Worm (Caenorhabditis elegans) whole organism, young adult: Measurements from ENCODE around the gene vglu-2.

Source experiments
- B0019.2 ChIP-seq: fragments of 200-800 bp; sonication (Bioruptor generic); conservative IDR thresholded peaks from 2 replicates; pipeline ENCODE4 v1.3.6; 2022; ENCODE audit warnings: missing genetic modification reagents, missing genetic modification characterization, missing compliant biosample characterization
- B0261.1 ChIP-seq: sonication (generic microtip); optimal IDR thresholded peaks from 2 replicates; lab custom pipeline; 2016; ENCODE audit warnings: mild to moderate bottlenecking, missing genetic modification characterization, moderate library complexity, missing compliant biosample characterization
- B0336.3 ChIP-seq: fragments of 200-800 bp; sonication (Bioruptor generic); IDR thresholded peaks from 2 replicates; pipeline ENCODE4 v1.3.6; 2022; ENCODE audit warnings: missing genetic modification characterization, missing compliant biosample characterization
- C06A6.2 ChIP-seq: fragments of 200-800 bp; sonication (Bioruptor generic); conservative IDR thresholded peaks from 2 replicates; pipeline ENCODE4 v1.3.6; 2022; ENCODE audit warnings: missing genetic modification characterization, missing compliant biosample characterization
- C17E4.6 ChIP-seq: fragments of 200-800 bp; sonication (Bioruptor generic); IDR thresholded peaks from 2 replicates; pipeline ENCODE4 v1.3.6; 2022; ENCODE audit warnings: missing genetic modification reagents, missing genetic modification characterization, missing compliant biosample characterization
- F37B4.10 ChIP-seq: fragments of 200-800 bp; sonication (Bioruptor generic); IDR thresholded peaks from 2 replicates; pipeline ENCODE4 v1.3.6; 2022; ENCODE audit warnings: missing genetic modification characterization, missing compliant biosample characterization
- F49E8.2 ChIP-seq: sonication (generic microtip); optimal IDR thresholded peaks from 3 replicates; lab custom pipeline; 2017; ENCODE audit warnings: missing genetic modification characterization, mild to moderate bottlenecking, missing compliant biosample characterization, antibody characterized with exemption, moderate library complexity; ENCODE audit not compliant: insufficient read depth
- F55B11.4 ChIP-seq: sonication (generic microtip); optimal IDR thresholded peaks from 2 replicates; lab custom pipeline; 2016; ENCODE audit warnings: missing compliant biosample characterization, missing genetic modification characterization, borderline replicate concordance; ENCODE audit not compliant: insufficient read depth
- F57A8.1 ChIP-seq: fragments of 200-800 bp; sonication (Bioruptor generic); optimal IDR thresholded peaks from 2 replicates; lab custom pipeline; 2018; ENCODE audit warnings: mild to moderate bottlenecking, missing genetic modification characterization, moderate library complexity, missing compliant biosample characterization
- Y53F4B.3 ChIP-seq: fragments of 200-800 bp; sonication (Bioruptor generic); IDR thresholded peaks from 2 replicates; pipeline ENCODE4 v1.3.6; 2022; ENCODE audit warnings: missing genetic modification reagents, missing genetic modification characterization, missing compliant biosample characterization
- Y53G8AR.9 ChIP-seq: fragments of 200-800 bp; sonication (Bioruptor generic); conservative IDR thresholded peaks from 2 replicates; pipeline ENCODE4 v1.3.6; 2022; ENCODE audit warnings: missing genetic modification reagents, missing genetic modification characterization, missing compliant biosample characterization
- Y56A3A.18 ChIP-seq: fragments of 200-800 bp; sonication (Bioruptor generic); IDR thresholded peaks from 2 replicates; pipeline ENCODE4 v1.3.6; 2022; ENCODE audit warnings: missing genetic modification reagents, missing genetic modification characterization, missing compliant biosample characterization
- Y67H2A.10 ChIP-seq: fragments of 200-800 bp; sonication (Bioruptor generic); conservative IDR thresholded peaks from 2 replicates; pipeline ENCODE4 v1.3.6; 2022; ENCODE audit warnings: missing genetic modification reagents, missing genetic modification characterization, missing compliant biosample characterization
- Y79H2A.3 ChIP-seq: fragments of 200-800 bp; sonication (Bioruptor generic); conservative IDR thresholded peaks from 2 replicates; pipeline ENCODE4 v1.3.6; 2022; ENCODE audit warnings: missing genetic modification reagents, missing genetic modification characterization, missing compliant biosample characterization
- Y95B8A.8 ChIP-seq: fragments of 200-800 bp; sonication (Bioruptor generic); IDR thresholded peaks from 2 replicates; pipeline ENCODE4 v1.3.6; 2022; ENCODE audit warnings: missing genetic modification reagents, missing genetic modification characterization, missing compliant biosample characterization
- ama-1 ChIP-seq, 3 experiments: fragments of 150-350 bp in 1 of 3; sonication (generic microtip) in 2 of 3; optimal IDR thresholded peaks; 2 replicates each; lab custom pipeline; 2014 to 2018; ENCODE audit warnings: missing biosample characterization in 2 of 3, missing genetic modification characterization in 2 of 3, missing genetic modification reagents in 2 of 3
- atf-7 ChIP-seq: sonication (generic microtip); optimal IDR thresholded peaks from 2 replicates; lab custom pipeline; 2017; ENCODE audit warnings: mild to moderate bottlenecking, missing genetic modification characterization, missing compliant biosample characterization
- cebp-1 ChIP-seq, 2 experiments: fragments of 200-800 bp in 1 of 2; sonication (Bioruptor generic) in 1 of 2; sonication (generic microtip) in 1 of 2; IDR thresholded peaks in 1 of 2; optimal IDR thresholded peaks in 1 of 2; 2 replicates each; pipeline versions ENCODE4 v1.3.6 to Lab custom; 2017 to 2022; ENCODE audit warnings: missing compliant biosample characterization in 2 of 2, missing genetic modification characterization in 2 of 2, mild to moderate bottlenecking in 1 of 2, missing genetic modification reagents in 1 of 2, moderate library complexity in 1 of 2
- cebp-2 ChIP-seq: fragments of 200-800 bp; sonication (Bioruptor generic); IDR thresholded peaks from 2 replicates; pipeline ENCODE4 v1.3.6; 2022; ENCODE audit warnings: missing genetic modification characterization, missing compliant biosample characterization
- ceh-100 ChIP-seq: fragments of 200-800 bp; sonication (Bioruptor generic); IDR thresholded peaks from 2 replicates; pipeline ENCODE4 v1.3.6; 2022; ENCODE audit warnings: missing genetic modification reagents, missing genetic modification characterization, missing compliant biosample characterization
- ceh-58 ChIP-seq: fragments of 200-800 bp; sonication (Bioruptor generic); IDR thresholded peaks from 2 replicates; pipeline ENCODE4 v1.3.6; 2022; ENCODE audit warnings: missing genetic modification characterization, missing compliant biosample characterization
- chd-7 ChIP-seq: sonication (generic microtip); optimal IDR thresholded peaks from 2 replicates; lab custom pipeline; 2016; ENCODE audit warnings: mild to moderate bottlenecking, missing genetic modification characterization, moderate library complexity, missing compliant biosample characterization
- die-1 ChIP-seq: sonication (generic microtip); optimal IDR thresholded peaks from 2 replicates; lab custom pipeline; 2016; ENCODE audit warnings: missing genotype, mild to moderate bottlenecking, missing genetic modification characterization, missing compliant biosample characterization
- egl-18 ChIP-seq: fragments of 200-800 bp; sonication (Bioruptor generic); IDR thresholded peaks from 2 replicates; pipeline ENCODE4 v1.3.6; 2022; ENCODE audit warnings: missing genetic modification reagents, missing genetic modification characterization, missing compliant biosample characterization
- egrh-3 ChIP-seq: fragments of 200-800 bp; sonication (Bioruptor generic); IDR thresholded peaks from 2 replicates; pipeline ENCODE4 v1.3.6; 2022; ENCODE audit warnings: missing genetic modification reagents, missing genetic modification characterization, missing compliant biosample characterization
- him-1 ChIP-seq: sonication (generic microtip); optimal IDR thresholded peaks from 2 replicates; lab custom pipeline; 2016; ENCODE audit warnings: missing genotype, missing genetic modification reagents, missing genetic modification characterization, missing compliant biosample characterization
- hlh-26 ChIP-seq: fragments of 200-800 bp; sonication (Bioruptor generic); conservative IDR thresholded peaks from 2 replicates; pipeline ENCODE4 v1.3.6; 2022; ENCODE audit warnings: missing genetic modification reagents, missing genetic modification characterization, missing compliant biosample characterization
- hmg-1.2 ChIP-seq: fragments of 200-800 bp; sonication (Bioruptor generic); IDR thresholded peaks from 2 replicates; pipeline ENCODE4 v1.3.6; 2022; ENCODE audit warnings: missing genetic modification reagents, missing genetic modification characterization, missing compliant biosample characterization
- let-526 ChIP-seq: fragments of 200-800 bp; sonication (Bioruptor generic); IDR thresholded peaks from 2 replicates; pipeline ENCODE4 v1.3.6; 2022; ENCODE audit warnings: missing genetic modification reagents, missing genetic modification characterization, missing compliant biosample characterization
- lin-40 ChIP-seq: sonication (generic microtip); optimal IDR thresholded peaks from 2 replicates; lab custom pipeline; 2016; ENCODE audit warnings: missing genetic modification characterization, mild to moderate bottlenecking, missing compliant biosample characterization, missing genotype, missing genetic modification reagents
- lir-1 ChIP-seq: fragments of 200-800 bp; sonication (Bioruptor generic); conservative IDR thresholded peaks from 2 replicates; pipeline ENCODE4 v1.3.6; 2022; ENCODE audit warnings: missing genetic modification reagents, missing genetic modification characterization, missing compliant biosample characterization
- madf-10 ChIP-seq: sonication (generic microtip); optimal IDR thresholded peaks from 2 replicates; lab custom pipeline; 2016; ENCODE audit warnings: mild to moderate bottlenecking, missing genetic modification characterization, missing compliant biosample characterization
- nfyb-1 ChIP-seq: fragments of 200-800 bp; sonication (Bioruptor generic); IDR thresholded peaks from 2 replicates; pipeline ENCODE4 v1.3.6; 2022; ENCODE audit warnings: missing genetic modification reagents, missing genetic modification characterization, missing compliant biosample characterization
- nhr-120 ChIP-seq: fragments of 200-800 bp; sonication (Bioruptor generic); IDR thresholded peaks from 2 replicates; pipeline ENCODE4 v1.3.6; 2022; ENCODE audit warnings: missing genetic modification characterization, missing compliant biosample characterization
- pha-4 ChIP-seq: fragments of 150-350 bp; sonication (generic microtip); optimal IDR thresholded peaks from 2 replicates; lab custom pipeline; 2014; ENCODE audit warnings: missing biosample characterization, missing genetic modification reagents, missing genetic modification characterization
- rcor-1 ChIP-seq: fragments of 200-800 bp; sonication (Bioruptor generic); IDR thresholded peaks from 2 replicates; pipeline ENCODE4 v1.3.6; 2022; ENCODE audit warnings: missing genetic modification reagents, missing genetic modification characterization, missing compliant biosample characterization
- rec-8 ChIP-seq, 2 experiments: sonication (generic microtip); optimal IDR thresholded peaks; 2 replicates each; lab custom pipeline; 2016; ENCODE audit warnings: mild to moderate bottlenecking in 2 of 2, missing genetic modification characterization in 2 of 2, missing genetic modification reagents in 2 of 2, missing genotype in 2 of 2, missing biosample characterization in 1 of 2, missing compliant biosample characterization in 1 of 2, moderate library complexity in 1 of 2
- rpc-1 ChIP-seq, 2 experiments: fragments of 150-350 bp in 1 of 2; sonication (generic microtip) in 1 of 2; optimal IDR thresholded peaks; 2 replicates each; lab custom pipeline; 2014 to 2018; ENCODE audit warnings: missing biosample characterization in 1 of 2, missing genetic modification characterization in 1 of 2, missing genetic modification reagents in 1 of 2, missing genotype in 1 of 2
- sea-2 ChIP-seq: fragments of 200-800 bp; sonication (Bioruptor generic); IDR thresholded peaks from 2 replicates; pipeline ENCODE4 v1.3.6; 2022; ENCODE audit warnings: missing genetic modification characterization, missing compliant biosample characterization
- somi-1 ChIP-seq: fragments of 200-800 bp; sonication (Bioruptor generic); optimal IDR thresholded peaks from 2 replicates; lab custom pipeline; 2018; ENCODE audit warnings: mild to moderate bottlenecking, missing genetic modification characterization, missing compliant biosample characterization
- sptf-2 ChIP-seq: fragments of 200-800 bp; sonication (Bioruptor generic); optimal IDR thresholded peaks from 2 replicates; lab custom pipeline; 2018; ENCODE audit warnings: mild to moderate bottlenecking, missing genetic modification characterization, missing compliant biosample characterization
- tbp1 ChIP-seq: fragments of 200-800 bp; sonication (Bioruptor generic); optimal IDR thresholded peaks from 2 replicates; lab custom pipeline; 2018; ENCODE audit warnings: mild to moderate bottlenecking, missing genetic modification characterization, missing compliant biosample characterization
- zim-3 ChIP-seq: sonication (generic microtip); optimal IDR thresholded peaks from 2 replicates; lab custom pipeline; 2017; ENCODE audit warnings: mild to moderate bottlenecking, missing genetic modification characterization, moderate library complexity, missing compliant biosample characterization
- ztf-26 ChIP-seq: sonication (generic microtip); optimal IDR thresholded peaks from 2 replicates; lab custom pipeline; 2017; ENCODE audit warnings: missing genetic modification characterization, missing compliant biosample characterization
- ztf-28 ChIP-seq: fragments of 200-800 bp; sonication (Bioruptor generic); IDR thresholded peaks from 2 replicates; pipeline ENCODE4 v1.3.6; 2022; ENCODE audit warnings: missing genetic modification reagents, missing genetic modification characterization, missing compliant biosample characterization
- ztf-6 ChIP-seq: fragments of 200-800 bp; sonication (Bioruptor generic); IDR thresholded peaks from 2 replicates; pipeline ENCODE4 v1.3.6; 2022; ENCODE audit warnings: missing genetic modification reagents, missing genetic modification characterization, missing compliant biosample characterization

The vglu-2 gene

ce11 chrIII:10333961-10334542, 39.1 kb downstream of the vglu-2 start, which contains the start of the genes jmjd-4 and mev-1 (continued):
- peak; percentile 67 for TF ChIP-seq hmg-1.2 (GFP tag; lab: Robert Waterston, UW)
- TF ChIP-seq Y79H2A.3 (GFP tag; lab: Robert Waterston, UW), result no peak
- peak; percentile 64; the same call in 1 of the 2 replicates for TF ChIP-seq C17E4.6 (GFP tag; lab: Robert Waterston, UW)
- no peak for TF ChIP-seq B0261.1 (tag; lab: Kevin White, UChicago)
- peak; percentile 85 for TF ChIP-seq ztf-26 (tag; lab: Kevin White, UChicago)
- TF ChIP-seq nfyb-1 (GFP tag; lab: Robert Waterston, UW), result peak; percentile 84
- TF ChIP-seq Y67H2A.10 (GFP tag; lab: Robert Waterston, UW), result no peak
- no peak for TF ChIP-seq ama-1 (optimal IDR thresholded peaks at IDR 0.05; lab: Kevin White, UChicago)
- no peak for TF ChIP-seq ama-1 (GFP tag; optimal IDR thresholded peaks at IDR 0.05; lab: Kevin White, UChicago)
- TF ChIP-seq chd-7 (tag; lab: Kevin White, UChicago), result peak; percentile 0
- no peak for TF ChIP-seq rec-8 (tag; optimal IDR thresholded peaks at IDR 0.05; lab: Kevin White, UChicago)
- TF ChIP-seq rpc-1 (optimal IDR thresholded peaks at IDR 0.05; lab: Kevin White, UChicago), result no peak
- TF ChIP-seq rpc-1 (tag; optimal IDR thresholded peaks at IDR 0.05; lab: Kevin White, UChicago), result no peak
- TF ChIP-seq F55B11.4 (tag; lab: Kevin White, UChicago), result no peak
- TF ChIP-seq egrh-3 (GFP tag; lab: Robert Waterston, UW), result no peak
- peak; percentile 66 for TF ChIP-seq tbp1 (GFP tag; lab: Kevin White, UChicago)
- TF ChIP-seq Y95B8A.8 (GFP tag; lab: Robert Waterston, UW), result no peak
- no peak for TF ChIP-seq let-526 (GFP tag; lab: Robert Waterston, UW)
- TF ChIP-seq Y53G8AR.9 (GFP tag; lab: Robert Waterston, UW), result peak; percentile 91
- no peak for TF ChIP-seq hlh-26 (GFP tag; lab: Robert Waterston, UW)
- TF ChIP-seq die-1, result no peak
- no peak for TF ChIP-seq sea-2 (GFP tag; lab: Robert Waterston, UW)
- TF ChIP-seq F37B4.10, result 0 out of 2 replicates have a peak, but pooled peaks have one; percentile 8
- no peak for TF ChIP-seq Y53F4B.3 (GFP tag; lab: Robert Waterston, UW)
- no peak for TF ChIP-seq egl-18 (GFP tag; lab: Robert Waterston, UW)
- peak; percentile 81 for TF ChIP-seq rcor-1 (GFP tag; lab: Robert Waterston, UW)
- TF ChIP-seq cebp-2, result no peak
- TF ChIP-seq lir-1 (GFP tag; lab: Robert Waterston, UW), result peak; percentile 63; the same call in 1 of the 2 replicates
- no peak for TF ChIP-seq F57A8.1
- TF ChIP-seq zim-3 (tag; lab: Kevin White, UChicago), result no peak
- TF ChIP-seq madf-10 (tag; lab: Kevin White, UChicago), result peak; percentile 3
- peak; percentile 78 for TF ChIP-seq ceh-100 (GFP tag; lab: Robert Waterston, UW)
- no peak for TF ChIP-seq ztf-6 (GFP tag; lab: Robert Waterston, UW)
- no peak for TF ChIP-seq nhr-120 (GFP tag; lab: Robert Waterston, UW)
- TF ChIP-seq pha-4, result peak; percentile 66
- 0 out of 2 replicates have a peak, but pooled peaks have one; percentile 32 for TF ChIP-seq cebp-1 (GFP tag; IDR thresholded peaks at IDR 0.05; lab: Robert Waterston, UW)
- peak; percentile 89 for TF ChIP-seq cebp-1 (tag; optimal IDR thresholded peaks at IDR 0.05; lab: Kevin White, UChicago)
- TF ChIP-seq somi-1 (GFP tag; lab: Kevin White, UChicago), result no peak
- peak; percentile 89 for TF ChIP-seq lin-40
- TF ChIP-seq B0336.3, result peak; percentile 94
- TF ChIP-seq C06A6.2 (GFP tag; lab: Robert Waterston, UW), result peak; percentile 70
- peak; percentile 58; the same call in 1 of the 2 replicates for TF ChIP-seq Y56A3A.18 (GFP tag; lab: Robert Waterston, UW)
- no peak for TF ChIP-seq ztf-28 (GFP tag; lab: Robert Waterston, UW)
- TF ChIP-seq him-1 (tag; lab: Kevin White, UChicago), result no peak
- TF ChIP-seq ceh-58, result no peak
- TF ChIP-seq F49E8.2 (tag; lab: Kevin White, UChicago), result no peak
- no peak for TF ChIP-seq sptf-2 (GFP tag; lab: Kevin White, UChicago)
- TF ChIP-seq atf-7 (tag; lab: Kevin White, UChicago), result peak; percentile 61
- no peak for TF ChIP-seq B0019.2 (GFP tag; lab: Robert Waterston, UW)
